Worm (Caenorhabditis elegans) whole organism, midembryonic: Measurements from ENCODE around the gene T07E3.2.

ENCODE experiments used
- T22C8.4 ChIP-seq: fragments of 200-800 bp; sonication (Bioruptor generic); IDR thresholded peaks from 2 replicates; pipeline ENCODE4 v1.3.6; 2022; ENCODE audit warnings: missing genetic modification characterization, missing compliant biosample characterization
- cog-1 ChIP-seq: sonication (generic microtip); optimal IDR thresholded peaks from 2 replicates; lab custom pipeline; 2016; ENCODE audit warnings: missing genetic modification characterization, missing compliant biosample characterization
- flt-1 ChIP-seq: fragments of 200-800 bp; sonication (Bioruptor generic); IDR thresholded peaks from 2 replicates; pipeline ENCODE4 v1.3.6; 2022; ENCODE audit warnings: missing genetic modification characterization, missing compliant biosample characterization
- med-1 ChIP-seq: sonication (generic microtip); optimal IDR thresholded peaks from 2 replicates; lab custom pipeline; 2017; ENCODE audit warnings: missing genetic modification characterization, mild to moderate bottlenecking, missing compliant biosample characterization, antibody characterized with exemption, missing genetic modification reagents; ENCODE audit not compliant: insufficient read depth
- ref-1 ChIP-seq: fragments of 200-800 bp; sonication (Bioruptor generic); conservative IDR thresholded peaks from 2 replicates; pipeline ENCODE4 v1.3.6; 2022; ENCODE audit warnings: missing genetic modification reagents, missing genetic modification characterization, missing compliant biosample characterization
- tab-1 ChIP-seq: fragments of 200-800 bp; sonication (Bioruptor generic); IDR thresholded peaks from 2 replicates; pipeline ENCODE4 v1.3.6; 2022; ENCODE audit warnings: missing genetic modification characterization, missing compliant biosample characterization
- ztf-23 ChIP-seq: fragments of 200-800 bp; sonication (Bioruptor generic); IDR thresholded peaks from 2 replicates; pipeline ENCODE4 v1.3.6; 2022; ENCODE audit warnings: missing genetic modification reagents, missing genetic modification characterization, missing compliant biosample characterization
- ztf-29 ChIP-seq: fragments of 200-800 bp; sonication (Bioruptor generic); IDR thresholded peaks from 2 replicates; pipeline ENCODE4 v1.3.6; 2022; ENCODE audit warnings: missing genetic modification reagents, missing genetic modification characterization, missing compliant biosample characterization

- TF ChIP-seq cog-1 (tag; lab: Kevin White, UChicago) (no peak), flt-1 (GFP tag; lab: Robert Waterston, UW) (no peak), med-1 (no peak), ztf-23 (no peak), tab-1 (GFP tag; lab: Robert Waterston, UW) (no peak), ztf-29 (GFP tag; lab: Robert Waterston, UW) (no peak), T22C8.4 (GFP tag; lab: Robert Waterston, UW) (no peak), ref-1 (GFP tag; lab: Robert Waterston, UW) (no peak)
Observed at ce11 chrIII:6895166-6895565, 11.3 kb upstream of the T07E3.2 start.
